Fruit fly (Drosophila melanogaster) whole organism, embryonic: ENCODE data around the gene CG42711.

Experiments
- Blimp-1 ChIP-seq: fragments of 200-800 bp; sonication (Bioruptor generic); optimal IDR thresholded peaks from 3 replicates; lab custom pipeline; 2018; ENCODE audit warnings: missing biosample characterization, missing genetic modification characterization, mild to moderate bottlenecking, moderate library complexity, missing genetic modification reagents
- CG11085 ChIP-seq: fragments of 200-800 bp; sonication (Bioruptor generic); IDR thresholded peaks from 2 replicates; pipeline ENCODE4 v1.3.6; 2022; ENCODE audit warnings: missing biosample characterization, missing genetic modification characterization
- CG11456 ChIP-seq: fragments of 200-800 bp; sonication (Bioruptor generic); IDR thresholded peaks from 3 replicates; pipeline ENCODE4 v1.3.6; 2022; ENCODE audit warnings: missing biosample characterization, missing genetic modification characterization
- CG11696 ChIP-seq: fragments of 200-800 bp; sonication (Bioruptor generic); IDR thresholded peaks from 2 replicates; pipeline ENCODE4 v1.3.6; 2022; ENCODE audit warnings: missing biosample characterization, missing genetic modification characterization
- CG11723 ChIP-seq: fragments of 200-800 bp; sonication (Bioruptor generic); optimal IDR thresholded peaks from 2 replicates; lab custom pipeline; 2017; ENCODE audit warnings: missing biosample characterization, mild to moderate bottlenecking, missing genetic modification characterization
- CG12071 ChIP-seq: fragments of 200-800 bp; sonication (Bioruptor generic); optimal IDR thresholded peaks from 3 replicates; lab custom pipeline; 2018; ENCODE audit warnings: missing biosample characterization, mild to moderate bottlenecking, missing genetic modification characterization
- CG15011 ChIP-seq: fragments of 200-800 bp; sonication (Bioruptor generic); optimal IDR thresholded peaks from 3 replicates; lab custom pipeline; 2018; ENCODE audit warnings: missing biosample characterization, mild to moderate bottlenecking, missing genetic modification characterization
- CG15696 ChIP-seq: fragments of 200-800 bp; sonication (Bioruptor generic); optimal IDR thresholded peaks from 2 replicates; lab custom pipeline; 2019; ENCODE audit warnings: missing biosample characterization, mild to moderate bottlenecking, missing genetic modification characterization, moderate library complexity
- CG31388 ChIP-seq: fragments of 200-800 bp; sonication (Bioruptor generic); optimal IDR thresholded peaks from 2 replicates; lab custom pipeline; 2016; ENCODE audit warnings: missing biosample characterization, missing genetic modification characterization
- CG3163 ChIP-seq: fragments of 200-800 bp; sonication (Bioruptor generic); optimal IDR thresholded peaks from 3 replicates; lab custom pipeline; 2016; ENCODE audit warnings: missing biosample characterization, missing genetic modification characterization
- CG32767 ChIP-seq: fragments of 200-800 bp; sonication (Bioruptor generic); IDR thresholded peaks from 2 replicates; pipeline ENCODE4 v1.3.6; 2022; ENCODE audit warnings: missing biosample characterization, missing genetic modification characterization
- CG34422 ChIP-seq: fragments of 200-800 bp; sonication (Bioruptor generic); IDR thresholded peaks from 3 replicates; pipeline ENCODE4 v1.3.6; 2022; ENCODE audit warnings: missing biosample characterization, missing genetic modification characterization
- CG3838 ChIP-seq: fragments of 200-800 bp; sonication (Bioruptor generic); optimal IDR thresholded peaks from 3 replicates; lab custom pipeline; 2016; ENCODE audit warnings: missing biosample characterization, missing genetic modification characterization
- CG6683 ChIP-seq: fragments of 200-800 bp; sonication (Bioruptor generic); optimal IDR thresholded peaks from 2 replicates; lab custom pipeline; 2017; ENCODE audit warnings: missing biosample characterization, mild to moderate bottlenecking, missing genetic modification characterization, missing genetic modification reagents
- CG6765 ChIP-seq: fragments of 200-800 bp; sonication (Bioruptor generic); optimal IDR thresholded peaks from 3 replicates; lab custom pipeline; 2017; ENCODE audit warnings: missing biosample characterization, mild to moderate bottlenecking, missing genetic modification characterization
- CG6791 ChIP-seq: fragments of 200-800 bp; sonication (Bioruptor generic); IDR thresholded peaks from 3 replicates; pipeline ENCODE4 v1.3.6; 2022; ENCODE audit warnings: missing biosample characterization, missing genetic modification characterization; ENCODE audit not compliant: partially characterized antibody
- CG7745 ChIP-seq: fragments of 200-800 bp; sonication (Bioruptor generic); optimal IDR thresholded peaks from 2 replicates; lab custom pipeline; 2018; ENCODE audit warnings: missing biosample characterization, mild to moderate bottlenecking, missing genetic modification characterization, moderate library complexity
- CG8290 ChIP-seq, 3 experiments: fragments of 200-800 bp; sonication (Bioruptor generic); optimal IDR thresholded peaks; 2 replicates each; lab custom pipeline; 2016 to 2019; ENCODE audit warnings: missing biosample characterization in 3 of 3, missing genetic modification characterization in 3 of 3, mild to moderate bottlenecking in 2 of 3, moderate library complexity in 1 of 3
- CG9215 ChIP-seq: fragments of 200-800 bp; sonication (Bioruptor generic); IDR thresholded peaks from 2 replicates; pipeline ENCODE4 v1.3.6; 2022; ENCODE audit warnings: missing biosample characterization, missing genetic modification characterization
- CoRest ChIP-seq: fragments of 200-800 bp; sonication (Bioruptor generic); optimal IDR thresholded peaks from 3 replicates; lab custom pipeline; 2018; ENCODE audit warnings: missing biosample characterization, mild to moderate bottlenecking, missing genetic modification characterization, moderate library complexity
- CrebB ChIP-seq: fragments of 200-800 bp; sonication (Bioruptor generic); optimal IDR thresholded peaks from 3 replicates; lab custom pipeline; 2018; ENCODE audit warnings: missing biosample characterization, mild to moderate bottlenecking, missing genetic modification characterization
- Dll ChIP-seq: fragments of 200-800 bp; sonication (Bioruptor generic); IDR thresholded peaks from 4 replicates; pipeline ENCODE4 v1.3.6; 2022; ENCODE audit warnings: missing biosample characterization, missing genetic modification characterization; ENCODE audit not compliant: partially characterized antibody
- H15 ChIP-seq: fragments of 200-800 bp; sonication (Bioruptor generic); IDR thresholded peaks from 3 replicates; pipeline ENCODE4 v1.3.6; 2022; ENCODE audit warnings: missing biosample characterization, missing genetic modification characterization
- HHEX ChIP-seq: fragments of 200-800 bp; sonication (Bioruptor generic); optimal IDR thresholded peaks from 3 replicates; lab custom pipeline; 2017; ENCODE audit warnings: missing biosample characterization, mild to moderate bottlenecking, missing genetic modification characterization, missing genetic modification reagents
- HmgZ ChIP-seq: fragments of 200-800 bp; sonication (Bioruptor generic); optimal IDR thresholded peaks from 2 replicates; lab custom pipeline; 2018; ENCODE audit warnings: missing biosample characterization, mild to moderate bottlenecking, missing genetic modification characterization
- Hr78 ChIP-seq, 2 experiments: fragments of 200-800 bp in 1 of 2; fragments of >200 bp in 1 of 2; sonication (Bioruptor generic) in 1 of 2; optimal IDR thresholded peaks; 2 replicates each; lab custom pipeline; 2017 to 2019; ENCODE audit warnings: missing biosample characterization in 2 of 2, missing genetic modification characterization in 2 of 2, mild to moderate bottlenecking in 1 of 2, moderate library complexity in 1 of 2
- MTF-1 ChIP-seq: fragments of 200-800 bp; sonication (Bioruptor generic); optimal IDR thresholded peaks from 2 replicates; lab custom pipeline; 2018; ENCODE audit warnings: missing biosample characterization, mild to moderate bottlenecking, missing genetic modification characterization, borderline replicate concordance
- Meics ChIP-seq: fragments of 200-800 bp; sonication (Bioruptor generic); optimal IDR thresholded peaks from 2 replicates; lab custom pipeline; 2017; ENCODE audit warnings: missing biosample characterization, mild to moderate bottlenecking, missing genetic modification characterization
- Mrtf ChIP-seq: fragments of 200-800 bp; sonication (Bioruptor generic); IDR thresholded peaks from 3 replicates; pipeline ENCODE4 v1.3.6; 2022; ENCODE audit warnings: missing biosample characterization, missing genetic modification characterization
- Neu2 ChIP-seq: fragments of 200-800 bp; sonication (Bioruptor generic); optimal IDR thresholded peaks from 3 replicates; lab custom pipeline; 2016; ENCODE audit warnings: missing biosample characterization, missing genetic modification characterization, borderline replicate concordance
- Nf-YC ChIP-seq: fragments of 200-800 bp; optimal IDR thresholded peaks from 3 replicates; lab custom pipeline; 2019; ENCODE audit warnings: missing biosample characterization, mild to moderate bottlenecking, missing genetic modification characterization, moderate library complexity
- PHDP ChIP-seq: fragments of 200-800 bp; sonication (Bioruptor generic); optimal IDR thresholded peaks from 3 replicates; lab custom pipeline; 2018; ENCODE audit warnings: missing biosample characterization, mild to moderate bottlenecking, missing genetic modification characterization, moderate library complexity
- Trl ChIP-seq, 3 experiments: fragments of >200 bp in 2 of 3; fragments of 200-800 bp in 1 of 3; sonication (Bioruptor generic) in 1 of 3; optimal IDR thresholded peaks; 2 replicates in 1 of 3; 3 replicates in 2 of 3; lab custom pipeline; 2016 to 2017; ENCODE audit warnings: missing biosample characterization in 1 of 3, missing genetic modification characterization in 1 of 3
- dmrt99B ChIP-seq: fragments of 200-800 bp; sonication (Bioruptor generic); optimal IDR thresholded peaks from 2 replicates; lab custom pipeline; 2018; ENCODE audit warnings: missing biosample characterization, mild to moderate bottlenecking, missing genetic modification characterization, moderate library complexity
- eve ChIP-seq, 2 experiments: fragments of >200 bp; optimal IDR thresholded peaks; 2 replicates each; lab custom pipeline; 2017; ENCODE audit warnings: missing biosample characterization in 2 of 2, missing genetic modification characterization in 2 of 2
- gcm2 ChIP-seq: fragments of 200-800 bp; sonication (Bioruptor generic); optimal IDR thresholded peaks from 2 replicates; lab custom pipeline; 2016; ENCODE audit warnings: missing biosample characterization, missing genetic modification characterization
- h ChIP-seq: fragments of >200 bp; optimal IDR thresholded peaks from 2 replicates; lab custom pipeline; 2017
- inv ChIP-seq: fragments of 200-800 bp; sonication (Bioruptor generic); IDR thresholded peaks from 2 replicates; pipeline ENCODE4 v1.3.6; 2022; ENCODE audit warnings: missing biosample characterization, missing genetic modification characterization; ENCODE audit not compliant: partially characterized antibody
- jing ChIP-seq: fragments of 200-800 bp; sonication (Bioruptor generic); optimal IDR thresholded peaks from 2 replicates; lab custom pipeline; 2018; ENCODE audit warnings: missing biosample characterization, mild to moderate bottlenecking, missing genetic modification characterization
- lmd ChIP-seq: fragments of 200-800 bp; sonication (Bioruptor generic); IDR thresholded peaks from 2 replicates; pipeline ENCODE4 v1.3.6; 2022; ENCODE audit warnings: missing biosample characterization, missing genetic modification characterization
- pb ChIP-seq: fragments of 200-800 bp; sonication (Bioruptor generic); optimal IDR thresholded peaks from 3 replicates; lab custom pipeline; 2016; ENCODE audit warnings: missing biosample characterization, missing genetic modification characterization
- ranshi ChIP-seq: fragments of 200-800 bp; sonication (Bioruptor generic); IDR thresholded peaks from 2 replicates; pipeline ENCODE4 v1.3.6; 2022; ENCODE audit warnings: missing biosample characterization, missing genetic modification characterization
- row ChIP-seq: fragments of 200-800 bp; sonication (Bioruptor generic); IDR thresholded peaks from 3 replicates; pipeline ENCODE4 v1.3.6; 2022; ENCODE audit warnings: missing biosample characterization, missing genetic modification characterization
- run ChIP-seq: fragments of 200-800 bp; sonication (Bioruptor generic); optimal IDR thresholded peaks from 3 replicates; lab custom pipeline; 2018; ENCODE audit warnings: missing biosample characterization, mild to moderate bottlenecking, missing genetic modification characterization
- tgo ChIP-seq: fragments of 200-800 bp; sonication (Bioruptor generic); IDR thresholded peaks from 3 replicates; pipeline ENCODE4 v1.3.6; 2022; ENCODE audit warnings: missing biosample characterization, missing genetic modification characterization
- trh ChIP-seq: fragments of 200-800 bp; sonication (Bioruptor generic); optimal IDR thresholded peaks from 2 replicates; lab custom pipeline; 2016; ENCODE audit warnings: missing biosample characterization, missing genetic modification characterization
- tx ChIP-seq: fragments of 200-800 bp; sonication (Bioruptor generic); optimal IDR thresholded peaks from 2 replicates; lab custom pipeline; 2016; ENCODE audit warnings: missing biosample characterization, missing genetic modification characterization
- vnd ChIP-seq: fragments of 200-800 bp; sonication (Bioruptor generic); IDR thresholded peaks from 3 replicates; pipeline ENCODE4 v1.3.6; 2022; ENCODE audit warnings: missing biosample characterization, missing genetic modification characterization; ENCODE audit not compliant: partially characterized antibody

CG42711 gene

DNA sequence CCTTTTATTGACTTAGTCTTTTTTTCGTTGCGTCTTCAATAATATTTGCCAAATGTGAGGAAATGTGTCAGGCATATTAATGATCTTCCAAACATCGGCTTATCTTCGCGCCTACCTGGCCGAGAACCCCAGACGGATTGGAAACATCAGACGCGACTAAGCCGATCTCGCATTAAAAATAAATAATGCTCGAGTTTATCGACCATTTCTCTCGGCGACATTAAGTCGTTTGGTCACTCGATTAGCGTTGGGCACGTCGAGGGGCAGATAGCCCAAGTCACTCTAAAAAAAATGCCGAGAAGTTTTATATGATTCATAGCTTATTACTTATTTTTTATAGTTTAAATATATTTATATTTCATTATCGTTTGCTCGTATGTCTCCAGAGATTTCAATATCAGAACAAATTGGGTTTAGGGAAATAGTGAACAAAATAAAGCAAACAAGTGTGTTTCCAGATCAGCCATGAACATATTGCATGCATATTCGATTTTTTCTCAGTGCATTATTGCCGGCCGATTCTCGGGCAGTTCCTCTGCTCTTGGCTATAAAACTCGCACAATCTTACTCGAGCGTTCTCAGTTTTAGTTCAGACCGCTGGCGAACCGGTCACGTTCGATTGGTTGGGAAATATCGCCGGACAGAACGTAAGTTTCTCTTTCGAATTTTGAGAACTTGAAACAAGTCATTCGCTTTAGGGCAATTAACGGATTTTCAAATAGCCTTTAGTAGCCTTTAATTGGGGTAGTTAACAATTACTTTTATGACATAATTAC is 25.9 kb downstream of the CG42711 start, which contains the start of gene Ance (continued):
- no peak for TF ChIP-seq Dll (GFP tag; lab: Robert Waterston, UW)
- no peak for TF ChIP-seq Neu2 (GFP tag; lab: Kevin White, UChicago)
- no peak for TF ChIP-seq CG7745 (tag; lab: Kevin White, UChicago)
- no peak for TF ChIP-seq h (lab: Kevin White, UChicago)
- TF ChIP-seq CG6791 (GFP tag; lab: Robert Waterston, UW): no peak
- TF ChIP-seq lmd (GFP tag; lab: Robert Waterston, UW): peak; percentile 38; the same call in 1 of the 2 replicates
- no peak for TF ChIP-seq CG31388 (GFP tag; lab: Kevin White, UChicago)
- TF ChIP-seq run (tag; lab: Kevin White, UChicago): no peak
- no peak for TF ChIP-seq trh
- TF ChIP-seq CG11456 (GFP tag; lab: Robert Waterston, UW): 0 out of 3 replicates have a peak, but pooled peaks have one; percentile 20
- TF ChIP-seq vnd (GFP tag; lab: Robert Waterston, UW): no peak
- TF ChIP-seq MTF-1 (GFP tag; lab: Kevin White, UChicago): no peak
- no peak for TF ChIP-seq eve (GFP tag; optimal IDR thresholded peaks at IDR 0.05; lab: Kevin White, UChicago)
- TF ChIP-seq CG11723 (GFP tag; lab: Kevin White, UChicago): no peak
- TF ChIP-seq CG8290 (GFP tag; optimal IDR thresholded peaks at IDR 0.05; lab: Kevin White, UChicago): peak; percentile 16
- TF ChIP-seq CG8290 (tag; optimal IDR thresholded peaks at IDR 0.05; lab: Kevin White, UChicago): no peak
- TF ChIP-seq CG6683 (GFP tag; lab: Kevin White, UChicago): no peak
- TF ChIP-seq Meics: peak; percentile 61
- peak in 1 of 2 experiments; percentile 23 for TF ChIP-seq Trl (optimal IDR thresholded peaks at IDR 0.05; lab: Kevin White, UChicago)
- TF ChIP-seq Trl (GFP tag; optimal IDR thresholded peaks at IDR 0.05; lab: Kevin White, UChicago): no peak
- TF ChIP-seq HmgZ: peak; percentile 15
- peak; percentile 39; the same call in 1 of the 2 replicates for TF ChIP-seq CG9215 (GFP tag; lab: Robert Waterston, UW)
- peak; percentile 0 for TF ChIP-seq CrebB (tag; lab: Kevin White, UChicago)
- TF ChIP-seq dmrt99B (tag; lab: Kevin White, UChicago): peak; percentile 11
- TF ChIP-seq tgo: peak; percentile 40; the same call in 1 of the 3 replicates
- no peak for TF ChIP-seq CG11085 (GFP tag; lab: Robert Waterston, UW)
- TF ChIP-seq jing (GFP tag; lab: Kevin White, UChicago): no peak
- no peak for TF ChIP-seq CG3838 (GFP tag; lab: Kevin White, UChicago)
- TF ChIP-seq Mrtf (GFP tag; lab: Robert Waterston, UW): no peak
- TF ChIP-seq CoRest (tag; lab: Kevin White, UChicago): peak; percentile 55
- TF ChIP-seq pb (GFP tag; lab: Kevin White, UChicago): no peak
- no peak for TF ChIP-seq Hr78 (GFP tag; optimal IDR thresholded peaks at IDR 0.05; lab: Kevin White, UChicago)
- peak; percentile 20 for TF ChIP-seq CG3163 (GFP tag; lab: Kevin White, UChicago)
- TF ChIP-seq CG12071 (GFP tag; lab: Kevin White, UChicago): no peak
- TF ChIP-seq CG11696: no peak
- TF ChIP-seq row: peak; percentile 77
- TF ChIP-seq CG32767: no peak
- no peak for TF ChIP-seq H15 (GFP tag; lab: Robert Waterston, UW)
- TF ChIP-seq CG15011 (GFP tag; lab: Kevin White, UChicago): peak; percentile 17
- TF ChIP-seq HHEX (GFP tag; lab: Kevin White, UChicago): no peak
- peak; percentile 27; the same call in 1 of the 3 replicates for TF ChIP-seq CG34422 (GFP tag; lab: Robert Waterston, UW)
- peak; percentile 18 for TF ChIP-seq CG15696
- TF ChIP-seq inv (GFP tag; lab: Robert Waterston, UW): no peak
- TF ChIP-seq PHDP (tag; lab: Kevin White, UChicago): peak; percentile 17
- no peak for TF ChIP-seq tx (GFP tag; lab: Kevin White, UChicago)
- TF ChIP-seq gcm2 (GFP tag; lab: Kevin White, UChicago): no peak
- TF ChIP-seq ranshi (GFP tag; lab: Robert Waterston, UW): 0 out of 2 replicates have a peak, but pooled peaks have one; percentile 29
- TF ChIP-seq CG6765 (GFP tag; lab: Kevin White, UChicago): no peak
- no peak for TF ChIP-seq Nf-YC (tag; lab: Kevin White, UChicago)
- TF ChIP-seq Blimp-1 (GFP tag; lab: Kevin White, UChicago): peak; percentile 28
